Fruit fly (Drosophila melanogaster): ENCODE measurements around the gene CLIP-190.

CLIP-190 gene

dm6 chr2L:17410358-17410757 is 25.9 kb downstream of the CLIP-190 start, which contains the start of the genes Polr2J and CG15141 (continued):
- TF ChIP-seq CG17912 (GFP tag; optimal IDR thresholded peaks at IDR 0.05) (no peak), CG2199 (GFP tag; IDR thresholded peaks at IDR 0.05) (peak; percentile 65; the same call in 1 of the 3 replicates), amos (GFP tag; IDR thresholded peaks at IDR 0.05; ENCODE audit: partially characterized antibody) (peak; percentile 84), CG13624 (GFP tag; optimal IDR thresholded peaks at IDR 0.05) (peak; percentile 78), ara (GFP tag; IDR thresholded peaks at IDR 0.05) (peak; percentile 80), CG11696 (GFP tag; IDR thresholded peaks at IDR 0.05) (no peak), Nf-YB (GFP tag; optimal IDR thresholded peaks at IDR 0.05) (peak; percentile 70), CG9727 (GFP tag; optimal IDR thresholded peaks at IDR 0.05) (peak; percentile 90), Side (GFP tag; optimal IDR thresholded peaks at IDR 0.05) (no peak), CG6272 (GFP tag; IDR thresholded peaks at IDR 0.05) (peak; percentile 93), mam (GFP tag; optimal IDR thresholded peaks at IDR 0.05) (peak; percentile 80), BtbVII (GFP tag; optimal IDR thresholded peaks at IDR 0.05) (peak; percentile 17), Optix (GFP tag; IDR thresholded peaks at IDR 0.05) (peak; percentile 73; the same call in 1 of the 3 replicates), prd (optimal IDR thresholded peaks at IDR 0.05) (no peak), prd (GFP tag; IDR thresholded peaks at IDR 0.05) (peak; percentile 95), nom (GFP tag; optimal IDR thresholded peaks at IDR 0.05) (no peak), sna (GFP tag; IDR thresholded peaks at IDR 0.05; ENCODE audit: partially characterized antibody) (peak; percentile 84), ro (GFP tag; IDR thresholded peaks at IDR 0.05) (peak; percentile 60; the same call in 1 of the 2 replicates), stc (GFP tag; IDR thresholded peaks at IDR 0.05) (peak; percentile 64; the same call in 1 of the 2 replicates), CG2202 (tag; optimal IDR thresholded peaks at IDR 0.05) (peak; percentile 65), ssp (GFP tag; IDR thresholded peaks at IDR 0.05) (peak; percentile 91), CG15514 (GFP tag; optimal IDR thresholded peaks at IDR 0.05) (peak; percentile 78), CkIIα-i1 (GFP tag; IDR thresholded peaks at IDR 0.05) (no peak), nau (GFP tag; optimal IDR thresholded peaks at IDR 0.05) (no peak), NC2β (GFP tag; optimal IDR thresholded peaks at IDR 0.05) (peak; percentile 54), pfk (GFP tag; optimal IDR thresholded peaks at IDR 0.05) (no peak), CG12769 (tag; optimal IDR thresholded peaks at IDR 0.05) (no peak), salm (tag; optimal IDR thresholded peaks at IDR 0.05) (no peak), CG10565 (GFP tag; optimal IDR thresholded peaks at IDR 0.05) (peak; percentile 15), CG15269 (tag; optimal IDR thresholded peaks at IDR 0.05) (no peak), CG1529 (GFP tag; optimal IDR thresholded peaks at IDR 0.05) (peak; percentile 63), hbn (GFP tag; IDR thresholded peaks at IDR 0.05; ENCODE audit: partially characterized antibody) (peak; percentile 75), Bteb2 (GFP tag; optimal IDR thresholded peaks at IDR 0.05) (peak; percentile 79), hkb (optimal IDR thresholded peaks at IDR 0.05) (peak; percentile 65), hkb (GFP tag; IDR thresholded peaks at IDR 0.05) (peak; percentile 81), ranshi (GFP tag; IDR thresholded peaks at IDR 0.05) (peak; percentile 86), CG10209 (GFP tag; optimal IDR thresholded peaks at IDR 0.05) (peak; percentile 87), CG1603 (tag; optimal IDR thresholded peaks at IDR 0.05) (peak; percentile 59), yki (optimal IDR thresholded peaks at IDR 0.05) (no peak), Opbp (GFP tag; IDR thresholded peaks at IDR 0.05; ENCODE audit: partially characterized antibody) (peak; percentile 64; the same call in 2 of the 3 replicates), H2.0 (GFP tag; IDR thresholded peaks at IDR 0.05) (peak; percentile 79), CG15601 (tag; optimal IDR thresholded peaks at IDR 0.05) (no peak), CG14050 (GFP tag; IDR thresholded peaks at IDR 0.05) (peak; percentile 74; the same call in 2 of the 3 replicates), her (GFP tag; optimal IDR thresholded peaks at IDR 0.05) (no peak), unpg (GFP tag; optimal IDR thresholded peaks at IDR 0.05) (peak; percentile 88), CG1233 (GFP tag; optimal IDR thresholded peaks at IDR 0.05) (peak; percentile 80), CG2120 (GFP tag; optimal IDR thresholded peaks at IDR 0.05) (peak; percentile 94), fru (optimal IDR thresholded peaks at IDR 0.05) (no peak), Adf1 (GFP tag; IDR thresholded peaks at IDR 0.05) (peak; percentile 69), stwl (tag; optimal IDR thresholded peaks at IDR 0.05) (peak; percentile 95), CG31388 (GFP tag; optimal IDR thresholded peaks at IDR 0.05) (peak; percentile 52), CG15696 (tag; optimal IDR thresholded peaks at IDR 0.05) (peak; percentile 87)
